Fruit fly (Drosophila melanogaster): ENCODE results near the gene ldd.

The ldd gene

dm6 chrX:21127267-21127666 lies 3.8 kb downstream of the ldd start:
- TF ChIP-seq pan (optimal IDR thresholded peaks at IDR 0.05) (no peak), psq (optimal IDR thresholded peaks at IDR 0.05) (no peak), CG8478 (optimal IDR thresholded peaks at IDR 0.05) (no peak), Dll (optimal IDR thresholded peaks at IDR 0.05) (no peak), usp (GFP tag; optimal IDR thresholded peaks at IDR 0.05) (no peak), EcR (GFP tag; optimal IDR thresholded peaks at IDR 0.05) (no peak)

- TF ChIP-seq psq (optimal IDR thresholded peaks at IDR 0.05) (no peak), usp (GFP tag; optimal IDR thresholded peaks at IDR 0.05) (no peak), CG8478 (optimal IDR thresholded peaks at IDR 0.05) (no peak), EcR (GFP tag; optimal IDR thresholded peaks at IDR 0.05) (no peak), Dll (optimal IDR thresholded peaks at IDR 0.05) (no peak), pan (optimal IDR thresholded peaks at IDR 0.05) (no peak)
Observed at dm6 chrX:21146941-21147340, 23.5 kb downstream of the ldd start, which contains the start of gene CG45154. TSS of gene CG45154 (minus strand) at chrX:21147041.

Measured in whole organism.